Fruit fly (Drosophila melanogaster) whole organism, embryonic: ENCODE data around the gene CG32344.

Source experiments
- Asciz ChIP-seq: fragments of 200-800 bp; sonication (Bioruptor generic); optimal IDR thresholded peaks from 2 replicates; lab custom pipeline; 2017; ENCODE audit warnings: missing biosample characterization, mild to moderate bottlenecking, missing genetic modification characterization, missing genetic modification reagents
- Atf-2 ChIP-seq: fragments of 200-800 bp; sonication (Bioruptor generic); optimal IDR thresholded peaks from 2 replicates; lab custom pipeline; 2016; ENCODE audit warnings: missing biosample characterization, missing genetic modification characterization
- CG1024 ChIP-seq: fragments of 200-800 bp; sonication (Bioruptor generic); IDR thresholded peaks from 2 replicates; pipeline ENCODE4 v1.3.6; 2022; ENCODE audit warnings: missing biosample characterization, missing genetic modification characterization
- CG10267 ChIP-seq: fragments of 200-800 bp; sonication (Bioruptor generic); optimal IDR thresholded peaks from 2 replicates; lab custom pipeline; 2018; ENCODE audit warnings: missing biosample characterization, mild to moderate bottlenecking, missing genetic modification characterization, moderate library complexity
- CG10366 ChIP-seq: fragments of 200-800 bp; sonication (Bioruptor generic); IDR thresholded peaks from 2 replicates; pipeline ENCODE4 v1.3.6; 2022; ENCODE audit warnings: missing biosample characterization, missing genetic modification characterization
- CG10565 ChIP-seq: fragments of 200-800 bp; sonication (Bioruptor generic); optimal IDR thresholded peaks from 3 replicates; lab custom pipeline; 2016; ENCODE audit warnings: missing biosample characterization, mild to moderate bottlenecking, missing genetic modification characterization
- CG11504 ChIP-seq: fragments of 200-800 bp; sonication (Bioruptor generic); optimal IDR thresholded peaks from 3 replicates; lab custom pipeline; 2019; ENCODE audit warnings: missing biosample characterization, mild to moderate bottlenecking, missing genetic modification characterization, moderate library complexity
- CG14050 ChIP-seq: fragments of 200-800 bp; sonication (Bioruptor generic); IDR thresholded peaks from 3 replicates; pipeline ENCODE4 v1.3.6; 2022; ENCODE audit warnings: missing biosample characterization, missing genetic modification characterization
- CG14860 ChIP-seq: fragments of 200-800 bp; sonication (Bioruptor generic); IDR thresholded peaks from 3 replicates; pipeline ENCODE4 v1.3.6; 2022; ENCODE audit warnings: missing biosample characterization, missing genetic modification characterization; ENCODE audit not compliant: partially characterized antibody
- CG15269 ChIP-seq: fragments of 200-800 bp; sonication (Bioruptor generic); optimal IDR thresholded peaks from 2 replicates; lab custom pipeline; 2018; ENCODE audit warnings: missing biosample characterization, mild to moderate bottlenecking, missing genetic modification characterization, moderate library complexity
- CG15514 ChIP-seq: fragments of 200-800 bp; sonication (Bioruptor generic); optimal IDR thresholded peaks from 3 replicates; lab custom pipeline; 2017; ENCODE audit warnings: missing biosample characterization, missing genetic modification characterization, mild to moderate bottlenecking, moderate library complexity, missing genetic modification reagents
- CG18476 ChIP-seq: fragments of 200-800 bp; sonication (Bioruptor generic); optimal IDR thresholded peaks from 2 replicates; lab custom pipeline; 2016; ENCODE audit warnings: missing biosample characterization, mild to moderate bottlenecking, missing genetic modification characterization
- CG2678 ChIP-seq: fragments of 200-800 bp; sonication (Bioruptor generic); optimal IDR thresholded peaks from 3 replicates; lab custom pipeline; 2019; ENCODE audit warnings: missing biosample characterization, mild to moderate bottlenecking, missing genetic modification characterization, moderate library complexity
- CG32772 ChIP-seq: fragments of 200-800 bp; sonication (Bioruptor generic); IDR thresholded peaks from 2 replicates; pipeline ENCODE4 v1.3.6; 2022; ENCODE audit warnings: missing biosample characterization, missing genetic modification characterization
- CG33213 ChIP-seq: fragments of 200-800 bp; sonication (Bioruptor generic); optimal IDR thresholded peaks from 3 replicates; lab custom pipeline; 2016; ENCODE audit warnings: missing biosample characterization, missing genetic modification characterization
- CG3847 ChIP-seq: fragments of 200-800 bp; sonication (Bioruptor generic); IDR thresholded peaks from 2 replicates; pipeline ENCODE4 v1.3.6; 2022; ENCODE audit warnings: missing biosample characterization, missing genetic modification characterization
- CG3995 ChIP-seq: fragments of 200-800 bp; sonication (Bioruptor generic); optimal IDR thresholded peaks from 3 replicates; lab custom pipeline; 2016; ENCODE audit warnings: missing biosample characterization, missing genetic modification characterization
- CG4424 ChIP-seq: fragments of 200-800 bp; sonication (Bioruptor generic); optimal IDR thresholded peaks from 3 replicates; lab custom pipeline; 2016; ENCODE audit warnings: missing biosample characterization, missing genetic modification characterization
- CrebB ChIP-seq: fragments of 200-800 bp; sonication (Bioruptor generic); optimal IDR thresholded peaks from 3 replicates; lab custom pipeline; 2018; ENCODE audit warnings: missing biosample characterization, mild to moderate bottlenecking, missing genetic modification characterization
- Dll ChIP-seq: fragments of 200-800 bp; sonication (Bioruptor generic); IDR thresholded peaks from 4 replicates; pipeline ENCODE4 v1.3.6; 2022; ENCODE audit warnings: missing biosample characterization, missing genetic modification characterization; ENCODE audit not compliant: partially characterized antibody
- Med ChIP-seq: fragments of 200-800 bp; sonication (Bioruptor generic); peaks from one replicate; lab custom pipeline; 2016; ENCODE audit warnings: missing biosample characterization, missing genetic modification characterization, mild to moderate bottlenecking, inconsistent platforms, moderate library complexity
- NFAT ChIP-seq: fragments of 200-800 bp; sonication (Bioruptor generic); IDR thresholded peaks from 2 replicates; pipeline ENCODE4 v1.3.6; 2022; ENCODE audit warnings: missing biosample characterization, missing genetic modification characterization
- Nf-YB ChIP-seq: fragments of 200-800 bp; sonication (Bioruptor generic); optimal IDR thresholded peaks from 3 replicates; lab custom pipeline; 2019; ENCODE audit warnings: missing biosample characterization, mild to moderate bottlenecking, missing genetic modification characterization, moderate library complexity
- Side ChIP-seq: fragments of 200-800 bp; sonication (Bioruptor generic); optimal IDR thresholded peaks from 2 replicates; lab custom pipeline; 2016; ENCODE audit warnings: missing biosample characterization, missing genetic modification characterization
- Sry-β ChIP-seq: fragments of 200-800 bp; sonication (Bioruptor generic); optimal IDR thresholded peaks from 2 replicates; lab custom pipeline; 2018; ENCODE audit warnings: missing biosample characterization, mild to moderate bottlenecking, missing genetic modification characterization, moderate library complexity
- YL-1 ChIP-seq: fragments of 200-800 bp; sonication (Bioruptor generic); optimal IDR thresholded peaks from 3 replicates; lab custom pipeline; 2017; ENCODE audit warnings: missing biosample characterization, mild to moderate bottlenecking, missing genetic modification characterization
- abd-A ChIP-seq: fragments of 200-800 bp; sonication (Bioruptor generic); optimal IDR thresholded peaks from 3 replicates; lab custom pipeline; 2019; ENCODE audit warnings: missing biosample characterization, mild to moderate bottlenecking, missing genetic modification characterization, moderate library complexity
- bbx ChIP-seq: fragments of 200-800 bp; sonication (Bioruptor generic); IDR thresholded peaks from 2 replicates; pipeline ENCODE4 v1.3.6; 2022; ENCODE audit warnings: missing biosample characterization, missing genetic modification characterization; ENCODE audit not compliant: partially characterized antibody
- btn ChIP-seq: fragments of 200-800 bp; sonication (Bioruptor generic); optimal IDR thresholded peaks from 2 replicates; lab custom pipeline; 2016; ENCODE audit warnings: missing biosample characterization, missing genetic modification characterization
- caup ChIP-seq: fragments of 200-800 bp; sonication (Bioruptor generic); optimal IDR thresholded peaks from 3 replicates; lab custom pipeline; 2017; ENCODE audit warnings: missing biosample characterization, mild to moderate bottlenecking, missing genetic modification characterization, moderate library complexity; ENCODE audit not compliant: severe bottlenecking
- chm ChIP-seq: fragments of 200-800 bp; sonication (Bioruptor generic); IDR thresholded peaks from 2 replicates; pipeline ENCODE4 v1.3.6; 2022; ENCODE audit warnings: missing biosample characterization, missing genetic modification characterization
- chn ChIP-seq: fragments of 200-800 bp; sonication (Bioruptor generic); optimal IDR thresholded peaks from 2 replicates; lab custom pipeline; 2016; ENCODE audit warnings: missing biosample characterization, missing genetic modification characterization
- disco-r ChIP-seq: fragments of 200-800 bp; sonication (Bioruptor generic); optimal IDR thresholded peaks from 2 replicates; lab custom pipeline; 2016; ENCODE audit warnings: missing biosample characterization, missing genetic modification characterization
- dmrt11E ChIP-seq: fragments of 200-800 bp; sonication (Bioruptor generic); optimal IDR thresholded peaks from 3 replicates; lab custom pipeline; 2018; ENCODE audit warnings: missing biosample characterization, mild to moderate bottlenecking, missing genetic modification characterization, moderate library complexity
- ems ChIP-seq: fragments of 200-800 bp; sonication (Bioruptor generic); optimal IDR thresholded peaks from 3 replicates; lab custom pipeline; 2016; ENCODE audit warnings: missing biosample characterization, missing genetic modification characterization
- ewg ChIP-seq: fragments of 200-800 bp; sonication (Bioruptor generic); optimal IDR thresholded peaks from 3 replicates; lab custom pipeline; 2017; ENCODE audit warnings: mild to moderate bottlenecking, missing biosample characterization, missing genetic modification reagents, missing genetic modification characterization
- fd102C ChIP-seq: fragments of 200-800 bp; sonication (Bioruptor generic); optimal IDR thresholded peaks from 2 replicates; lab custom pipeline; 2018; ENCODE audit warnings: missing biosample characterization, mild to moderate bottlenecking, missing genetic modification characterization, moderate library complexity
- gcm2 ChIP-seq: fragments of 200-800 bp; sonication (Bioruptor generic); optimal IDR thresholded peaks from 2 replicates; lab custom pipeline; 2016; ENCODE audit warnings: missing biosample characterization, missing genetic modification characterization
- gro ChIP-seq: fragments of 200-800 bp; sonication (Bioruptor generic); optimal IDR thresholded peaks from 2 replicates; lab custom pipeline; 2016; ENCODE audit warnings: missing biosample characterization, missing genetic modification characterization
- hkb ChIP-seq, 2 experiments: fragments of 200-800 bp in 1 of 2; fragments of >200 bp in 1 of 2; sonication (Bioruptor generic) in 1 of 2; IDR thresholded peaks in 1 of 2; optimal IDR thresholded peaks in 1 of 2; 2 replicates each; pipeline versions ENCODE4 v1.3.6 to Lab custom; 2017 to 2022; ENCODE audit warnings: missing biosample characterization in 1 of 2, missing genetic modification characterization in 1 of 2
- hth ChIP-seq: fragments of >200 bp; optimal IDR thresholded peaks from 2 replicates; lab custom pipeline; 2017; ENCODE audit warnings: inconsistent platforms
- kni ChIP-seq: fragments of 200-800 bp; sonication (Bioruptor generic); optimal IDR thresholded peaks from 3 replicates; lab custom pipeline; 2017; ENCODE audit warnings: mild to moderate bottlenecking, missing biosample characterization, missing genetic modification reagents, missing genetic modification characterization
- mam ChIP-seq: fragments of 200-800 bp; sonication (Bioruptor generic); optimal IDR thresholded peaks from 3 replicates; lab custom pipeline; 2016; ENCODE audit warnings: missing biosample characterization, missing genetic modification characterization
- scrt ChIP-seq: fragments of 200-800 bp; sonication (Bioruptor generic); optimal IDR thresholded peaks from 2 replicates; lab custom pipeline; 2018; ENCODE audit warnings: missing biosample characterization, mild to moderate bottlenecking, missing genetic modification characterization, moderate library complexity
- sisA ChIP-seq: fragments of 200-800 bp; sonication (Bioruptor generic); IDR thresholded peaks from 2 replicates; pipeline ENCODE4 v1.3.6; 2022; ENCODE audit warnings: missing biosample characterization, missing genetic modification characterization
- sob ChIP-seq: fragments of 200-800 bp; sonication (Bioruptor generic); IDR thresholded peaks from 2 replicates; pipeline ENCODE4 v1.3.6; 2022; ENCODE audit warnings: missing biosample characterization, missing genetic modification characterization
- stwl ChIP-seq: fragments of 200-800 bp; sonication (Bioruptor generic); optimal IDR thresholded peaks from 3 replicates; lab custom pipeline; 2018; ENCODE audit warnings: missing biosample characterization, mild to moderate bottlenecking, missing genetic modification characterization, moderate library complexity
- tgo ChIP-seq: fragments of 200-800 bp; sonication (Bioruptor generic); IDR thresholded peaks from 3 replicates; pipeline ENCODE4 v1.3.6; 2022; ENCODE audit warnings: missing biosample characterization, missing genetic modification characterization
- tup ChIP-seq: fragments of 200-800 bp; sonication (Bioruptor generic); optimal IDR thresholded peaks from 2 replicates; lab custom pipeline; 2016; ENCODE audit warnings: missing biosample characterization, mild to moderate bottlenecking, missing genetic modification characterization, moderate library complexity
- tx ChIP-seq: fragments of 200-800 bp; sonication (Bioruptor generic); optimal IDR thresholded peaks from 2 replicates; lab custom pipeline; 2016; ENCODE audit warnings: missing biosample characterization, missing genetic modification characterization

Gene CG32344

DNA sequence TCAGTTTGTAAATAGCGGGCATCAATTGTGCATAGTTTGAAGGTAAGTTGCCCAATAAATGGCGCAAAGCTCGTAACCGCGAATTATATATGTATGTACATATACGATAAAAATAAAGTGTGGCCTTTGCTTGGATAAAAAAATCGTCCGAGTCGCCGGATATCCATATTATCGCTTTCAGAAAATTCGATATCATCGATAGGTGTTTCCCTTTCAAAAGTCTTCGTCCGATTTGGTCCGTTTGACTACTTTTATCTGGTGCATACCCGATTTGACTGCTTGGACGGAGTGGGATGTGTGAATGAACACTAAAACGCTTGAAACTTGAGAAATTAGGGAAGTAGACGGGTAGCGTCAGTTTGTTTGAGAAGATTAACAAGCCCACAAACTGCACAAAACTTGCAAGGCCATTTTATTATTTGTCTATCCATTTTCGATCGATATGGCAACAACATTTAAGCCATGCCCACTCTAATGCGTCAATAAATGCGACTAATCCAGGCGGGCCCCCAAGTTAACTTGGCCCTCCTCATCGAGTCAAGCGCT is 4.7 kb upstream of the CG32344 start (continued):
- TF ChIP-seq CG32772 (GFP tag; lab: Robert Waterston, UW) = no peak
- TF ChIP-seq gcm2 (GFP tag; lab: Kevin White, UChicago) = no peak
- TF ChIP-seq gro (GFP tag; lab: Kevin White, UChicago) = peak; percentile 15
- TF ChIP-seq kni = no peak
- peak; percentile 48; the same call in 2 of the 3 replicates for TF ChIP-seq CG14860 (GFP tag; lab: Robert Waterston, UW)
- no peak for TF ChIP-seq dmrt11E (tag; lab: Kevin White, UChicago)
- peak; percentile 16 for TF ChIP-seq Side (GFP tag; lab: Kevin White, UChicago)
- TF ChIP-seq CG3847 = no peak
- no peak for TF ChIP-seq tgo
- no peak for TF ChIP-seq tup (GFP tag; lab: Kevin White, UChicago)
- TF ChIP-seq CG1024 = no peak
- TF ChIP-seq ewg (GFP tag; lab: Kevin White, UChicago) = no peak
- no peak for TF ChIP-seq abd-A (tag; lab: Kevin White, UChicago)
- TF ChIP-seq CG2678 (tag; lab: Kevin White, UChicago) = no peak
- no peak for TF ChIP-seq sisA
- no peak for TF ChIP-seq CrebB
- TF ChIP-seq ems (GFP tag; lab: Kevin White, UChicago) = no peak
- TF ChIP-seq CG15269 (tag; lab: Kevin White, UChicago) = no peak
- no peak for TF ChIP-seq hkb (optimal IDR thresholded peaks at IDR 0.05; lab: Kevin White, UChicago)
- TF ChIP-seq hkb (GFP tag; IDR thresholded peaks at IDR 0.05; lab: Robert Waterston, UW) = no peak
- TF ChIP-seq hth = no peak
- peak; percentile 63; the same call in 1 of the 4 replicates for TF ChIP-seq Dll
- no peak for TF ChIP-seq CG14050 (GFP tag; lab: Robert Waterston, UW)
- TF ChIP-seq CG10565 (GFP tag; lab: Kevin White, UChicago) = no peak
- TF ChIP-seq stwl (tag; lab: Kevin White, UChicago) = peak; percentile 83
- 0 out of 2 replicates have a peak, but pooled peaks have one; percentile 26 for TF ChIP-seq bbx (GFP tag; lab: Robert Waterston, UW)
- TF ChIP-seq Asciz (GFP tag; lab: Kevin White, UChicago) = no peak
- TF ChIP-seq CG33213 (GFP tag; lab: Kevin White, UChicago) = no peak
- peak; percentile 21 for TF ChIP-seq CG4424 (GFP tag; lab: Kevin White, UChicago)
- peak; percentile 63 for TF ChIP-seq caup (GFP tag; lab: Kevin White, UChicago)
- no peak for TF ChIP-seq mam (GFP tag; lab: Kevin White, UChicago)
- TF ChIP-seq CG3995 (GFP tag; lab: Kevin White, UChicago) = no peak
- no peak for TF ChIP-seq YL-1 (GFP tag; lab: Kevin White, UChicago)
- no peak for TF ChIP-seq scrt (GFP tag; lab: Kevin White, UChicago)
- no peak for TF ChIP-seq disco-r (GFP tag; lab: Kevin White, UChicago)
- TF ChIP-seq CG10366 (GFP tag; lab: Robert Waterston, UW) = no peak
- TF ChIP-seq CG18476 (GFP tag; lab: Kevin White, UChicago) = no peak
- peak; percentile 64 for TF ChIP-seq CG15514 (GFP tag; lab: Kevin White, UChicago)
- TF ChIP-seq tx (GFP tag; lab: Kevin White, UChicago) = no peak
- no peak for TF ChIP-seq btn (GFP tag; lab: Kevin White, UChicago)
- no peak for TF ChIP-seq CG11504 (tag; lab: Kevin White, UChicago)
- no peak for TF ChIP-seq chm
- TF ChIP-seq Atf-2 = no peak
- peak; percentile 86 for TF ChIP-seq Med
- no peak for TF ChIP-seq Sry-β (GFP tag; lab: Kevin White, UChicago)
- TF ChIP-seq NFAT (GFP tag; lab: Robert Waterston, UW) = no peak
- TF ChIP-seq Nf-YB (GFP tag; lab: Kevin White, UChicago) = no peak
- no peak for TF ChIP-seq fd102C (GFP tag; lab: Kevin White, UChicago)
- TF ChIP-seq sob (GFP tag; lab: Robert Waterston, UW) = 0 out of 2 replicates have a peak, but pooled peaks have one; percentile 8
- no peak for TF ChIP-seq CG10267 (tag; lab: Kevin White, UChicago)
- no peak for TF ChIP-seq chn
